Fruit fly (Drosophila melanogaster) whole organism, embryonic: ENCODE results near the gene Rab9Db.

ENCODE experiments used
- CG10267 ChIP-seq: fragments of 200-800 bp; sonication (Bioruptor generic); optimal IDR thresholded peaks from 2 replicates; lab custom pipeline; 2018; ENCODE audit warnings: missing biosample characterization, mild to moderate bottlenecking, missing genetic modification characterization, moderate library complexity
- CG10321 ChIP-seq: fragments of 200-800 bp; sonication (Bioruptor generic); IDR thresholded peaks from 2 replicates; pipeline ENCODE4 v1.3.6; 2022; ENCODE audit warnings: missing biosample characterization, missing genetic modification characterization
- CG13287 ChIP-seq: fragments of 200-800 bp; sonication (Bioruptor generic); IDR thresholded peaks from 2 replicates; pipeline ENCODE4 v1.3.6; 2022; ENCODE audit warnings: missing biosample characterization, missing genetic modification characterization; ENCODE audit not compliant: partially characterized antibody
- CG14860 ChIP-seq: fragments of 200-800 bp; sonication (Bioruptor generic); IDR thresholded peaks from 3 replicates; pipeline ENCODE4 v1.3.6; 2022; ENCODE audit warnings: missing biosample characterization, missing genetic modification characterization; ENCODE audit not compliant: partially characterized antibody
- CG15514 ChIP-seq: fragments of 200-800 bp; sonication (Bioruptor generic); optimal IDR thresholded peaks from 3 replicates; lab custom pipeline; 2017; ENCODE audit warnings: missing biosample characterization, missing genetic modification characterization, mild to moderate bottlenecking, moderate library complexity, missing genetic modification reagents
- CG16813 ChIP-seq: fragments of 200-800 bp; sonication (Bioruptor generic); IDR thresholded peaks from 3 replicates; pipeline ENCODE4 v1.3.6; 2022; ENCODE audit warnings: missing biosample characterization, missing genetic modification characterization; ENCODE audit not compliant: partially characterized antibody
- CG2116 ChIP-seq: fragments of 200-800 bp; sonication (Bioruptor generic); optimal IDR thresholded peaks from 3 replicates; lab custom pipeline; 2018; ENCODE audit warnings: missing biosample characterization, mild to moderate bottlenecking, missing genetic modification characterization
- CG32772 ChIP-seq: fragments of 200-800 bp; sonication (Bioruptor generic); IDR thresholded peaks from 2 replicates; pipeline ENCODE4 v1.3.6; 2022; ENCODE audit warnings: missing biosample characterization, missing genetic modification characterization
- CG9437 ChIP-seq: fragments of 200-800 bp; sonication (Bioruptor generic); optimal IDR thresholded peaks from 2 replicates; lab custom pipeline; 2018; ENCODE audit warnings: missing biosample characterization, mild to moderate bottlenecking, missing genetic modification characterization
- CG9609 ChIP-seq: fragments of 200-800 bp; sonication (Bioruptor generic); optimal IDR thresholded peaks from 3 replicates; lab custom pipeline; 2016; ENCODE audit warnings: missing biosample characterization, missing genetic modification characterization
- CG9797 ChIP-seq: fragments of 200-800 bp; sonication (Bioruptor generic); optimal IDR thresholded peaks from 3 replicates; lab custom pipeline; 2018; ENCODE audit warnings: missing biosample characterization, mild to moderate bottlenecking, missing genetic modification characterization
- Dad ChIP-seq: fragments of 200-800 bp; sonication (Bioruptor generic); optimal IDR thresholded peaks from 3 replicates; lab custom pipeline; 2016; ENCODE audit warnings: missing biosample characterization, missing genetic modification characterization
- Deaf1 ChIP-seq: fragments of 200-800 bp; optimal IDR thresholded peaks from 3 replicates; lab custom pipeline; 2019; ENCODE audit warnings: missing biosample characterization, mild to moderate bottlenecking, missing genetic modification characterization, moderate library complexity
- Dll ChIP-seq: fragments of 200-800 bp; sonication (Bioruptor generic); IDR thresholded peaks from 4 replicates; pipeline ENCODE4 v1.3.6; 2022; ENCODE audit warnings: missing biosample characterization, missing genetic modification characterization; ENCODE audit not compliant: partially characterized antibody
- Doc3 ChIP-seq: fragments of 200-800 bp; sonication (Bioruptor generic); IDR thresholded peaks from 3 replicates; pipeline ENCODE4 v1.3.6; 2022; ENCODE audit warnings: missing biosample characterization, missing genetic modification characterization; ENCODE audit not compliant: partially characterized antibody
- Dref ChIP-seq: fragments of 200-800 bp; sonication (Bioruptor generic); IDR thresholded peaks from 2 replicates; pipeline ENCODE4 v1.3.6; 2022; ENCODE audit warnings: missing biosample characterization, missing genetic modification characterization
- ERR ChIP-seq: fragments of 200-800 bp; sonication (Bioruptor generic); optimal IDR thresholded peaks from 2 replicates; lab custom pipeline; 2016; ENCODE audit warnings: missing biosample characterization, missing genetic modification characterization
- Ets97D ChIP-seq: fragments of 200-800 bp; sonication (Bioruptor generic); optimal IDR thresholded peaks from 3 replicates; lab custom pipeline; 2016; ENCODE audit warnings: missing biosample characterization, missing genetic modification characterization
- HLH4C ChIP-seq: fragments of 200-800 bp; sonication (Bioruptor generic); IDR thresholded peaks from 3 replicates; pipeline ENCODE4 v1.3.6; 2022; ENCODE audit warnings: missing biosample characterization, missing genetic modification characterization; ENCODE audit not compliant: partially characterized antibody
- Hsf ChIP-seq: fragments of 200-800 bp; sonication (Bioruptor generic); optimal IDR thresholded peaks from 3 replicates; lab custom pipeline; 2016; ENCODE audit warnings: missing biosample characterization, missing genetic modification characterization
- Kr ChIP-seq: fragments of 200-800 bp; sonication (Bioruptor generic); optimal IDR thresholded peaks from 2 replicates; lab custom pipeline; 2017; ENCODE audit warnings: missing biosample characterization, mild to moderate bottlenecking, missing genetic modification characterization
- Lim3 ChIP-seq: fragments of 200-800 bp; sonication (Bioruptor generic); IDR thresholded peaks from 2 replicates; pipeline ENCODE4 v1.3.6; 2022; ENCODE audit warnings: missing biosample characterization, missing genetic modification characterization
- Mad ChIP-seq: fragments of 200-800 bp; sonication (Bioruptor generic); optimal IDR thresholded peaks from 2 replicates; lab custom pipeline; 2016; ENCODE audit warnings: missing biosample characterization, missing genetic modification characterization
- Med ChIP-seq: fragments of 200-800 bp; sonication (Bioruptor generic); peaks from one replicate; lab custom pipeline; 2016; ENCODE audit warnings: missing biosample characterization, missing genetic modification characterization, mild to moderate bottlenecking, inconsistent platforms, moderate library complexity
- Sin3A ChIP-seq: fragments of >200 bp; optimal IDR thresholded peaks from 2 replicates; lab custom pipeline; 2018
- Stat92E ChIP-seq, 3 experiments: fragments of >200 bp in 2 of 3; fragments of 200-800 bp in 1 of 3; sonication (Bioruptor generic) in 1 of 3; optimal IDR thresholded peaks; 2 replicates each; lab custom pipeline; 2017 to 2019; ENCODE audit warnings: missing biosample characterization in 3 of 3, missing genetic modification characterization in 3 of 3, mild to moderate bottlenecking in 1 of 3, moderate library complexity in 1 of 3
- Trl ChIP-seq, 3 experiments: fragments of >200 bp in 2 of 3; fragments of 200-800 bp in 1 of 3; sonication (Bioruptor generic) in 1 of 3; optimal IDR thresholded peaks; 2 replicates in 1 of 3; 3 replicates in 2 of 3; lab custom pipeline; 2016 to 2017; ENCODE audit warnings: missing biosample characterization in 1 of 3, missing genetic modification characterization in 1 of 3
- amos ChIP-seq: fragments of 200-800 bp; sonication (Bioruptor generic); IDR thresholded peaks from 2 replicates; pipeline ENCODE4 v1.3.6; 2022; ENCODE audit warnings: missing biosample characterization, missing genetic modification characterization; ENCODE audit not compliant: partially characterized antibody
- ato ChIP-seq: fragments of 200-800 bp; sonication (Bioruptor generic); IDR thresholded peaks from 2 replicates; pipeline ENCODE4 v1.3.6; 2022; ENCODE audit warnings: missing biosample characterization, missing genetic modification characterization; ENCODE audit not compliant: partially characterized antibody
- bbx ChIP-seq: fragments of 200-800 bp; sonication (Bioruptor generic); IDR thresholded peaks from 2 replicates; pipeline ENCODE4 v1.3.6; 2022; ENCODE audit warnings: missing biosample characterization, missing genetic modification characterization; ENCODE audit not compliant: partially characterized antibody
- crp ChIP-seq, 2 experiments: fragments of 200-800 bp; sonication (Bioruptor generic); optimal IDR thresholded peaks; 2 replicates in 1 of 2; 3 replicates in 1 of 2; lab custom pipeline; 2017; ENCODE audit warnings: missing biosample characterization in 2 of 2, missing genetic modification characterization in 2 of 2, mild to moderate bottlenecking in 1 of 2, moderate library complexity in 1 of 2
- eve ChIP-seq, 2 experiments: fragments of >200 bp; optimal IDR thresholded peaks; 2 replicates each; lab custom pipeline; 2017; ENCODE audit warnings: missing biosample characterization in 2 of 2, missing genetic modification characterization in 2 of 2
- gsb-n ChIP-seq: fragments of 200-800 bp; sonication (Bioruptor generic); optimal IDR thresholded peaks from 3 replicates; lab custom pipeline; 2018; ENCODE audit warnings: missing biosample characterization, mild to moderate bottlenecking, missing genetic modification characterization
- inv ChIP-seq: fragments of 200-800 bp; sonication (Bioruptor generic); IDR thresholded peaks from 2 replicates; pipeline ENCODE4 v1.3.6; 2022; ENCODE audit warnings: missing biosample characterization, missing genetic modification characterization; ENCODE audit not compliant: partially characterized antibody
- nerfin-2 ChIP-seq: fragments of 200-800 bp; sonication (Bioruptor generic); IDR thresholded peaks from 2 replicates; pipeline ENCODE4 v1.3.6; 2022; ENCODE audit warnings: missing biosample characterization, missing genetic modification characterization; ENCODE audit not compliant: partially characterized antibody
- nmo ChIP-seq: fragments of 200-800 bp; sonication (Bioruptor generic); optimal IDR thresholded peaks from 2 replicates; lab custom pipeline; 2018; ENCODE audit warnings: missing biosample characterization, mild to moderate bottlenecking, missing genetic modification characterization, moderate library complexity
- oc ChIP-seq: fragments of 200-800 bp; sonication (Bioruptor generic); optimal IDR thresholded peaks from 2 replicates; lab custom pipeline; 2018; ENCODE audit warnings: missing biosample characterization, mild to moderate bottlenecking, missing genetic modification characterization, moderate library complexity
- org-1 ChIP-seq: fragments of 200-800 bp; sonication (Bioruptor generic); optimal IDR thresholded peaks from 2 replicates; lab custom pipeline; 2017; ENCODE audit warnings: missing biosample characterization, missing genetic modification characterization
- pho ChIP-seq: fragments of 200-800 bp; sonication (Bioruptor generic); optimal IDR thresholded peaks from 2 replicates; lab custom pipeline; 2016; ENCODE audit warnings: missing biosample characterization, missing genetic modification characterization
- phol ChIP-seq: fragments of 200-800 bp; sonication (Bioruptor generic); optimal IDR thresholded peaks from 3 replicates; lab custom pipeline; 2018; ENCODE audit warnings: missing biosample characterization, mild to moderate bottlenecking, missing genetic modification characterization, moderate library complexity
- prd ChIP-seq, 3 experiments: fragments of >200 bp in 2 of 3; fragments of 200-800 bp in 1 of 3; sonication (Bioruptor generic) in 1 of 3; optimal IDR thresholded peaks in 2 of 3; IDR thresholded peaks in 1 of 3; 2 replicates in 2 of 3; 3 replicates in 1 of 3; pipeline versions ENCODE4 v1.3.6 to Lab custom; 2017 to 2022; ENCODE audit warnings: missing biosample characterization in 1 of 3, missing genetic modification characterization in 1 of 3
- rib ChIP-seq: fragments of 200-800 bp; sonication (Bioruptor generic); IDR thresholded peaks from 2 replicates; pipeline ENCODE4 v1.3.6; 2022; ENCODE audit warnings: missing biosample characterization, missing genetic modification characterization
- row ChIP-seq: fragments of 200-800 bp; sonication (Bioruptor generic); IDR thresholded peaks from 3 replicates; pipeline ENCODE4 v1.3.6; 2022; ENCODE audit warnings: missing biosample characterization, missing genetic modification characterization
- sr ChIP-seq: fragments of 200-800 bp; sonication (Bioruptor generic); IDR thresholded peaks from 3 replicates; pipeline ENCODE4 v1.3.6; 2022; ENCODE audit warnings: missing biosample characterization, missing genetic modification characterization
- stwl ChIP-seq: fragments of 200-800 bp; sonication (Bioruptor generic); optimal IDR thresholded peaks from 3 replicates; lab custom pipeline; 2018; ENCODE audit warnings: missing biosample characterization, mild to moderate bottlenecking, missing genetic modification characterization, moderate library complexity
- trem ChIP-seq: fragments of 200-800 bp; optimal IDR thresholded peaks from 3 replicates; lab custom pipeline; 2019; ENCODE audit warnings: missing biosample characterization, mild to moderate bottlenecking, missing genetic modification characterization, moderate library complexity
- unc-4 ChIP-seq: fragments of 200-800 bp; sonication (Bioruptor generic); IDR thresholded peaks from 2 replicates; pipeline ENCODE4 v1.3.6; 2022; ENCODE audit warnings: missing biosample characterization, missing genetic modification characterization; ENCODE audit not compliant: partially characterized antibody
- vnd ChIP-seq: fragments of 200-800 bp; sonication (Bioruptor generic); IDR thresholded peaks from 3 replicates; pipeline ENCODE4 v1.3.6; 2022; ENCODE audit warnings: missing biosample characterization, missing genetic modification characterization; ENCODE audit not compliant: partially characterized antibody

Gene Rab9Db

dm6 chrX:10595813-10596212 lies 27.2 kb downstream of the Rab9Db start, which contains the start of the genes Hmr and CG2124 (continued):
- TF ChIP-seq CG13287 (GFP tag; lab: Robert Waterston, UW) (peak; percentile 91), CG9609 (GFP tag; lab: Kevin White, UChicago) (no peak), vnd (GFP tag; lab: Robert Waterston, UW) (peak; percentile 67), ERR (GFP tag; lab: Kevin White, UChicago) (no peak), Kr (GFP tag; lab: Kevin White, UChicago) (no peak), Ets97D (peak; percentile 4), Hsf (GFP tag; lab: Kevin White, UChicago) (no peak), CG10267 (peak; percentile 32), CG14860 (GFP tag; lab: Robert Waterston, UW) (peak; percentile 74), nmo (GFP tag; lab: Kevin White, UChicago) (peak; percentile 1), Mad (GFP tag; lab: Kevin White, UChicago) (no peak), phol (peak; percentile 23), Deaf1 (tag; lab: Kevin White, UChicago) (peak; percentile 22), CG32772 (GFP tag; lab: Robert Waterston, UW) (no peak), HLH4C (GFP tag; lab: Robert Waterston, UW) (peak; percentile 88), Med (peak; percentile 61), Sin3A (lab: Kevin White, UChicago) (peak; percentile 62), CG10321 (GFP tag; lab: Robert Waterston, UW) (no peak), org-1 (GFP tag; lab: Kevin White, UChicago) (no peak), unc-4 (GFP tag; lab: Robert Waterston, UW) (peak; percentile 77), nerfin-2 (GFP tag; lab: Robert Waterston, UW) (0 out of 2 replicates have a peak, but pooled peaks have one; percentile 42), amos (peak; percentile 59; the same call in 1 of the 2 replicates), Lim3 (no peak), crp (GFP tag; optimal IDR thresholded peaks at IDR 0.05; lab: Kevin White, UChicago) (peak; percentile 50 to 87), Dll (GFP tag; lab: Robert Waterston, UW) (peak; percentile 87), Doc3 (GFP tag; lab: Robert Waterston, UW) (peak; percentile 76), Dref (peak; percentile 64), CG16813 (peak; percentile 67), Trl (optimal IDR thresholded peaks at IDR 0.05; lab: Kevin White, UChicago) (peak; percentile 28 to 47), Trl (GFP tag; optimal IDR thresholded peaks at IDR 0.05; lab: Kevin White, UChicago) (no peak), stwl (tag; lab: Kevin White, UChicago) (peak; percentile 67), bbx (peak; percentile 35), prd (optimal IDR thresholded peaks at IDR 0.05; lab: Kevin White, UChicago) (no peak), prd (GFP tag; IDR thresholded peaks at IDR 0.05; lab: Robert Waterston, UW) (no peak), eve (GFP tag; optimal IDR thresholded peaks at IDR 0.05; lab: Kevin White, UChicago) (no peak), row (GFP tag; lab: Robert Waterston, UW) (0 out of 3 replicates have a peak, but pooled peaks have one; percentile 15), rib (GFP tag; lab: Robert Waterston, UW) (no peak), CG15514 (GFP tag; lab: Kevin White, UChicago) (peak; percentile 73), Dad (no peak), gsb-n (tag; lab: Kevin White, UChicago) (no peak), ato (GFP tag; lab: Robert Waterston, UW) (peak; percentile 37; the same call in 1 of the 2 replicates), oc (tag; lab: Kevin White, UChicago) (no peak), pho (GFP tag; lab: Kevin White, UChicago) (no peak), CG9797 (peak; percentile 26), CG9437 (peak; percentile 60), trem (tag; lab: Kevin White, UChicago) (peak; percentile 58), Stat92E (GFP tag; optimal IDR thresholded peaks at IDR 0.05; lab: Kevin White, UChicago) (peak in 1 of 3 experiments; percentile 30), CG2116 (peak; percentile 79), sr (GFP tag; lab: Robert Waterston, UW) (no peak), inv (GFP tag; lab: Robert Waterston, UW) (peak; percentile 50)
